Worm (Caenorhabditis elegans) whole organism, late embryonic: Measurements from ENCODE around the gene col-168.

Source experiments
- C08G9.2 ChIP-seq: sonication (generic microtip); optimal IDR thresholded peaks from 2 replicates; lab custom pipeline; 2016; ENCODE audit warnings: mild to moderate bottlenecking, missing genetic modification characterization, moderate library complexity, missing compliant biosample characterization
- ceh-31 ChIP-seq: sonication (generic microtip); optimal IDR thresholded peaks from 2 replicates; lab custom pipeline; 2016; ENCODE audit warnings: missing genetic modification characterization, missing compliant biosample characterization
- ceh-45 ChIP-seq: fragments of 200-800 bp; sonication (Bioruptor generic); IDR thresholded peaks from 2 replicates; pipeline ENCODE4 v1.3.6; 2022; ENCODE audit warnings: missing genetic modification reagents, missing genetic modification characterization, missing compliant biosample characterization
- dmd-4 ChIP-seq: sonication (generic microtip); optimal IDR thresholded peaks from 2 replicates; lab custom pipeline; 2016; ENCODE audit warnings: borderline replicate concordance, missing genetic modification characterization, missing compliant biosample characterization
- dve-1 ChIP-seq: sonication (generic microtip); optimal IDR thresholded peaks from 2 replicates; lab custom pipeline; 2017; ENCODE audit warnings: antibody characterized with exemption, mild to moderate bottlenecking, missing genetic modification characterization, missing compliant biosample characterization
- elt-2 ChIP-seq: sonication (generic microtip); optimal IDR thresholded peaks from 2 replicates; lab custom pipeline; 2016; ENCODE audit warnings: missing genetic modification reagents, missing genetic modification characterization, missing compliant biosample characterization
- fkh-10 ChIP-seq: fragments of 150-350 bp; optimal IDR thresholded peaks from 2 replicates; lab custom pipeline; 2014; ENCODE audit warnings: missing biosample characterization, missing genetic modification reagents, missing genetic modification characterization
- lim-6 ChIP-seq: sonication (generic microtip); optimal IDR thresholded peaks from 2 replicates; lab custom pipeline; 2016; ENCODE audit warnings: missing genetic modification characterization, missing compliant biosample characterization
- nhr-11 ChIP-seq: fragments of 150-350 bp; optimal IDR thresholded peaks from 2 replicates; lab custom pipeline; 2014; ENCODE audit warnings: missing biosample characterization, missing genetic modification characterization
- pag-3 ChIP-seq: sonication (generic microtip); optimal IDR thresholded peaks from 2 replicates; lab custom pipeline; 2016; ENCODE audit warnings: missing compliant biosample characterization, missing genetic modification characterization, borderline replicate concordance
- pha-2 ChIP-seq: sonication (generic microtip); optimal IDR thresholded peaks from 2 replicates; lab custom pipeline; 2017; ENCODE audit warnings: mild to moderate bottlenecking, missing genetic modification characterization, missing compliant biosample characterization
- pha-4 ChIP-seq: fragments of 150-350 bp; optimal IDR thresholded peaks from 2 replicates; lab custom pipeline; 2018; ENCODE audit warnings: missing biosample characterization, missing genetic modification reagents, missing genetic modification characterization
- pqm-1 ChIP-seq: sonication (generic microtip); optimal IDR thresholded peaks from 2 replicates; lab custom pipeline; 2016; ENCODE audit warnings: missing genetic modification characterization, missing compliant biosample characterization
- unc-86 ChIP-seq: sonication (generic microtip); optimal IDR thresholded peaks from 2 replicates; lab custom pipeline; 2016; ENCODE audit warnings: missing genetic modification characterization, missing compliant biosample characterization

- TF ChIP-seq pqm-1 (tag; lab: Kevin White, UChicago) (no peak), elt-2 (no peak), fkh-10 (GFP tag; lab: Kevin White, UChicago) (no peak), pha-2 (tag; lab: Kevin White, UChicago) (no peak), ceh-31 (tag; lab: Kevin White, UChicago) (no peak), dve-1 (tag; lab: Kevin White, UChicago) (no peak), C08G9.2 (no peak), lim-6 (tag; lab: Kevin White, UChicago) (no peak), dmd-4 (tag; lab: Kevin White, UChicago) (no peak), pag-3 (tag; lab: Kevin White, UChicago) (no peak), pha-4 (no peak), unc-86 (tag; lab: Kevin White, UChicago) (no peak), nhr-11 (no peak), ceh-45 (GFP tag; lab: Robert Waterston, UW) (no peak)
Observed at ce11 chrX:6289038-6289437, 37.1 kb upstream of the col-168 start.
